Fruit fly (Drosophila melanogaster) whole organism, embryonic: ENCODE data around the gene ZnT77C.

ENCODE experiments used
- Aef1 ChIP-seq: fragments of 200-800 bp; sonication (Bioruptor generic); IDR thresholded peaks from 3 replicates; pipeline ENCODE4 v1.3.6; 2022; ENCODE audit warnings: missing biosample characterization, missing genetic modification characterization
- Atf6 ChIP-seq: fragments of 200-800 bp; sonication (Bioruptor generic); IDR thresholded peaks from 2 replicates; pipeline ENCODE4 v1.3.6; 2022; ENCODE audit warnings: missing biosample characterization, missing genetic modification characterization
- Awh ChIP-seq: fragments of 200-800 bp; sonication (Bioruptor generic); IDR thresholded peaks from 2 replicates; pipeline ENCODE4, ENCODE4 v1.3.6; 2022; ENCODE audit warnings: missing biosample characterization, missing genetic modification characterization
- CG10147 ChIP-seq: fragments of 200-800 bp; sonication (Bioruptor generic); optimal IDR thresholded peaks from 2 replicates; lab custom pipeline; 2019; ENCODE audit warnings: missing biosample characterization, mild to moderate bottlenecking, missing genetic modification characterization, moderate library complexity
- CG10959 ChIP-seq: fragments of 200-800 bp; sonication (Bioruptor generic); IDR thresholded peaks from 2 replicates; pipeline ENCODE4 v1.3.6; 2022; ENCODE audit warnings: missing biosample characterization, missing genetic modification characterization
- CG11398 ChIP-seq: fragments of 200-800 bp; sonication (Bioruptor generic); optimal IDR thresholded peaks from 2 replicates; lab custom pipeline; 2016; ENCODE audit warnings: missing biosample characterization, missing genetic modification characterization
- CG12104 ChIP-seq: fragments of 200-800 bp; sonication (Bioruptor generic); optimal IDR thresholded peaks from 3 replicates; lab custom pipeline; 2016; ENCODE audit warnings: missing biosample characterization, missing genetic modification characterization
- CG1603 ChIP-seq: fragments of 200-800 bp; sonication (Bioruptor generic); optimal IDR thresholded peaks from 2 replicates; lab custom pipeline; 2019; ENCODE audit warnings: missing biosample characterization, mild to moderate bottlenecking, missing genetic modification characterization, moderate library complexity
- CG17359 ChIP-seq: fragments of 200-800 bp; sonication (Bioruptor generic); optimal IDR thresholded peaks from 3 replicates; lab custom pipeline; 2018; ENCODE audit warnings: missing biosample characterization, mild to moderate bottlenecking, missing genetic modification characterization, moderate library complexity
- CG17568 ChIP-seq: fragments of 200-800 bp; sonication (Bioruptor generic); optimal IDR thresholded peaks from 2 replicates; lab custom pipeline; 2018; ENCODE audit warnings: missing biosample characterization, mild to moderate bottlenecking, missing genetic modification characterization, moderate library complexity
- CG2116 ChIP-seq: fragments of 200-800 bp; sonication (Bioruptor generic); optimal IDR thresholded peaks from 3 replicates; lab custom pipeline; 2018; ENCODE audit warnings: missing biosample characterization, mild to moderate bottlenecking, missing genetic modification characterization
- CG31441 ChIP-seq: fragments of 200-800 bp; sonication (Bioruptor generic); IDR thresholded peaks from 2 replicates; pipeline ENCODE4 v1.3.6; 2022; ENCODE audit warnings: missing biosample characterization, missing genetic modification characterization
- CG3163 ChIP-seq: fragments of 200-800 bp; sonication (Bioruptor generic); optimal IDR thresholded peaks from 3 replicates; lab custom pipeline; 2016; ENCODE audit warnings: missing biosample characterization, missing genetic modification characterization
- CG32532 ChIP-seq: fragments of 200-800 bp; sonication (Bioruptor generic); IDR thresholded peaks from 2 replicates; pipeline ENCODE4 v1.3.6; 2022; ENCODE audit warnings: missing biosample characterization, missing genetic modification characterization
- CG34376 ChIP-seq: fragments of 200-800 bp; sonication (Bioruptor generic); optimal IDR thresholded peaks from 2 replicates; lab custom pipeline; 2018; ENCODE audit warnings: missing biosample characterization, mild to moderate bottlenecking, missing genetic modification characterization
- CG6683 ChIP-seq: fragments of 200-800 bp; sonication (Bioruptor generic); optimal IDR thresholded peaks from 2 replicates; lab custom pipeline; 2017; ENCODE audit warnings: missing biosample characterization, mild to moderate bottlenecking, missing genetic modification characterization, missing genetic modification reagents
- CG7372 ChIP-seq: fragments of 200-800 bp; sonication (Bioruptor generic); IDR thresholded peaks from 2 replicates; pipeline ENCODE4 v1.3.6; 2022; ENCODE audit warnings: missing biosample characterization, missing genetic modification characterization
- CG7556 ChIP-seq: fragments of 200-800 bp; sonication (Bioruptor generic); optimal IDR thresholded peaks from 2 replicates; lab custom pipeline; 2017; ENCODE audit warnings: missing biosample characterization, mild to moderate bottlenecking, missing genetic modification characterization
- CG7963 ChIP-seq: fragments of 200-800 bp; sonication (Bioruptor generic); IDR thresholded peaks from 3 replicates; pipeline ENCODE4 v1.3.6; 2022; ENCODE audit warnings: missing biosample characterization, missing genetic modification characterization; ENCODE audit not compliant: partially characterized antibody
- CG8924 ChIP-seq: fragments of 200-800 bp; optimal IDR thresholded peaks from 3 replicates; lab custom pipeline; 2019; ENCODE audit warnings: missing biosample characterization, mild to moderate bottlenecking, missing genetic modification characterization, moderate library complexity
- D ChIP-seq, 2 experiments: fragments of 200-800 bp in 1 of 2; fragments of >200 bp in 1 of 2; sonication (Bioruptor generic) in 1 of 2; optimal IDR thresholded peaks; 2 replicates in 1 of 2; 3 replicates in 1 of 2; lab custom pipeline; 2017; ENCODE audit warnings: mild to moderate bottlenecking in 1 of 2, missing biosample characterization in 1 of 2, missing genetic modification characterization in 1 of 2, missing genetic modification reagents in 1 of 2
- E2f1 ChIP-seq: fragments of 200-800 bp; sonication (Bioruptor generic); IDR thresholded peaks from 2 replicates; pipeline ENCODE4 v1.3.6; 2022; ENCODE audit warnings: missing biosample characterization, missing genetic modification characterization
- HLH4C ChIP-seq: fragments of 200-800 bp; sonication (Bioruptor generic); IDR thresholded peaks from 3 replicates; pipeline ENCODE4 v1.3.6; 2022; ENCODE audit warnings: missing biosample characterization, missing genetic modification characterization; ENCODE audit not compliant: partially characterized antibody
- MTF-1 ChIP-seq: fragments of 200-800 bp; sonication (Bioruptor generic); optimal IDR thresholded peaks from 2 replicates; lab custom pipeline; 2018; ENCODE audit warnings: missing biosample characterization, mild to moderate bottlenecking, missing genetic modification characterization, borderline replicate concordance
- Med ChIP-seq: fragments of 200-800 bp; sonication (Bioruptor generic); peaks from one replicate; lab custom pipeline; 2016; ENCODE audit warnings: missing biosample characterization, missing genetic modification characterization, mild to moderate bottlenecking, inconsistent platforms, moderate library complexity
- Nf-YC ChIP-seq: fragments of 200-800 bp; optimal IDR thresholded peaks from 3 replicates; lab custom pipeline; 2019; ENCODE audit warnings: missing biosample characterization, mild to moderate bottlenecking, missing genetic modification characterization, moderate library complexity
- Oli ChIP-seq: fragments of 200-800 bp; sonication (Bioruptor generic); optimal IDR thresholded peaks from 2 replicates; lab custom pipeline; 2018; ENCODE audit warnings: missing biosample characterization, mild to moderate bottlenecking, missing genetic modification characterization, moderate library complexity
- PHDP ChIP-seq: fragments of 200-800 bp; sonication (Bioruptor generic); optimal IDR thresholded peaks from 3 replicates; lab custom pipeline; 2018; ENCODE audit warnings: missing biosample characterization, mild to moderate bottlenecking, missing genetic modification characterization, moderate library complexity
- Scr ChIP-seq: fragments of 200-800 bp; sonication (Bioruptor generic); IDR thresholded peaks from 2 replicates; pipeline ENCODE4 v1.3.6; 2022; ENCODE audit warnings: missing biosample characterization, missing genetic modification characterization; ENCODE audit not compliant: partially characterized antibody
- Side ChIP-seq: fragments of 200-800 bp; sonication (Bioruptor generic); optimal IDR thresholded peaks from 2 replicates; lab custom pipeline; 2016; ENCODE audit warnings: missing biosample characterization, missing genetic modification characterization
- gsb-n ChIP-seq: fragments of 200-800 bp; sonication (Bioruptor generic); optimal IDR thresholded peaks from 3 replicates; lab custom pipeline; 2018; ENCODE audit warnings: missing biosample characterization, mild to moderate bottlenecking, missing genetic modification characterization
- h ChIP-seq: fragments of >200 bp; optimal IDR thresholded peaks from 2 replicates; lab custom pipeline; 2017
- her ChIP-seq: fragments of 200-800 bp; sonication (Bioruptor generic); optimal IDR thresholded peaks from 2 replicates; lab custom pipeline; 2016; ENCODE audit warnings: missing biosample characterization, missing genetic modification characterization
- kay ChIP-seq: fragments of 200-800 bp; sonication (Bioruptor generic); optimal IDR thresholded peaks from 2 replicates; lab custom pipeline; 2016; ENCODE audit warnings: missing biosample characterization, missing genetic modification characterization
- lab ChIP-seq: fragments of 200-800 bp; sonication (Bioruptor generic); optimal IDR thresholded peaks from 3 replicates; lab custom pipeline; 2017; ENCODE audit warnings: missing biosample characterization, missing genetic modification characterization, mild to moderate bottlenecking, moderate library complexity, missing genetic modification reagents
- lmd ChIP-seq: fragments of 200-800 bp; sonication (Bioruptor generic); IDR thresholded peaks from 2 replicates; pipeline ENCODE4 v1.3.6; 2022; ENCODE audit warnings: missing biosample characterization, missing genetic modification characterization
- oc ChIP-seq: fragments of 200-800 bp; sonication (Bioruptor generic); optimal IDR thresholded peaks from 2 replicates; lab custom pipeline; 2018; ENCODE audit warnings: missing biosample characterization, mild to moderate bottlenecking, missing genetic modification characterization, moderate library complexity
- pfk ChIP-seq: fragments of 200-800 bp; sonication (Bioruptor generic); optimal IDR thresholded peaks from 2 replicates; lab custom pipeline; 2018; ENCODE audit warnings: missing biosample characterization, mild to moderate bottlenecking, missing genetic modification characterization, moderate library complexity
- pho ChIP-seq: fragments of 200-800 bp; sonication (Bioruptor generic); optimal IDR thresholded peaks from 2 replicates; lab custom pipeline; 2016; ENCODE audit warnings: missing biosample characterization, missing genetic modification characterization
- phol ChIP-seq: fragments of 200-800 bp; sonication (Bioruptor generic); optimal IDR thresholded peaks from 3 replicates; lab custom pipeline; 2018; ENCODE audit warnings: missing biosample characterization, mild to moderate bottlenecking, missing genetic modification characterization, moderate library complexity
- prd ChIP-seq, 3 experiments: fragments of >200 bp in 2 of 3; fragments of 200-800 bp in 1 of 3; sonication (Bioruptor generic) in 1 of 3; optimal IDR thresholded peaks in 2 of 3; IDR thresholded peaks in 1 of 3; 2 replicates in 2 of 3; 3 replicates in 1 of 3; pipeline versions ENCODE4 v1.3.6 to Lab custom; 2017 to 2022; ENCODE audit warnings: missing biosample characterization in 1 of 3, missing genetic modification characterization in 1 of 3
- rib ChIP-seq: fragments of 200-800 bp; sonication (Bioruptor generic); IDR thresholded peaks from 2 replicates; pipeline ENCODE4 v1.3.6; 2022; ENCODE audit warnings: missing biosample characterization, missing genetic modification characterization
- row ChIP-seq: fragments of 200-800 bp; sonication (Bioruptor generic); IDR thresholded peaks from 3 replicates; pipeline ENCODE4 v1.3.6; 2022; ENCODE audit warnings: missing biosample characterization, missing genetic modification characterization
- seq ChIP-seq: fragments of 200-800 bp; sonication (Bioruptor generic); IDR thresholded peaks from 2 replicates; pipeline ENCODE4 v1.3.6; 2022; ENCODE audit warnings: missing biosample characterization, missing genetic modification characterization
- tup ChIP-seq: fragments of 200-800 bp; sonication (Bioruptor generic); optimal IDR thresholded peaks from 2 replicates; lab custom pipeline; 2016; ENCODE audit warnings: missing biosample characterization, mild to moderate bottlenecking, missing genetic modification characterization, moderate library complexity

The ZnT77C gene

dm6 chr3L:20471499-20472313 lies 23.0 kb downstream of the ZnT77C start (continued):
- TF ChIP-seq pfk (GFP tag; lab: Kevin White, UChicago) = peak; percentile 19
- TF ChIP-seq D (optimal IDR thresholded peaks at IDR 0.05; lab: Kevin White, UChicago) = no peak
- peak; percentile 34 for TF ChIP-seq D (GFP tag; optimal IDR thresholded peaks at IDR 0.05; lab: Kevin White, UChicago)
- peak; percentile 43 for TF ChIP-seq CG3163 (GFP tag; lab: Kevin White, UChicago)
- TF ChIP-seq tup = peak; percentile 49
- TF ChIP-seq CG7963 (GFP tag; lab: Robert Waterston, UW) = no peak
- no peak for TF ChIP-seq h
- peak; percentile 31 for TF ChIP-seq phol (tag; lab: Kevin White, UChicago)
- TF ChIP-seq Scr (GFP tag; lab: Robert Waterston, UW) = no peak
- peak; percentile 61 for TF ChIP-seq Side (GFP tag; lab: Kevin White, UChicago)
- peak; percentile 80 for TF ChIP-seq CG11398 (GFP tag; lab: Kevin White, UChicago)
- TF ChIP-seq, all 482 proteins: peak for 246

dm6 chr3L:20470991-20471498 lies 23.7 kb downstream of the ZnT77C start:
- TF ChIP-seq lab (GFP tag; lab: Kevin White, UChicago) (peak; percentile 76), row (peak; percentile 59; the same call in 2 of the 3 replicates), CG8924 (tag; lab: Kevin White, UChicago) (peak; percentile 60), CG32532 (GFP tag; lab: Robert Waterston, UW) (peak; percentile 27; the same call in 1 of the 2 replicates), Awh (GFP tag; lab: Robert Waterston, UW) (0 out of 2 replicates have a peak, but pooled peaks have one; percentile 55), CG34376 (GFP tag; lab: Kevin White, UChicago) (peak; percentile 67), Med (GFP tag; lab: Kevin White, UChicago) (peak; percentile 76), Scr (GFP tag; lab: Robert Waterston, UW) (0 out of 2 replicates have a peak, but pooled peaks have one; percentile 9), CG2116 (GFP tag; lab: Kevin White, UChicago) (peak; percentile 16), kay (GFP tag; lab: Kevin White, UChicago) (no peak), rib (GFP tag; lab: Robert Waterston, UW) (peak; percentile 23; the same call in 1 of the 2 replicates), lmd (peak; percentile 45), E2f1 (GFP tag; lab: Robert Waterston, UW) (peak; percentile 53; the same call in 1 of the 2 replicates), Atf6 (peak; percentile 69), oc (tag; lab: Kevin White, UChicago) (peak; percentile 14), CG31441 (GFP tag; lab: Robert Waterston, UW) (peak; percentile 63; the same call in 1 of the 2 replicates), HLH4C (GFP tag; lab: Robert Waterston, UW) (no peak), Aef1 (peak; percentile 49; the same call in 2 of the 3 replicates), CG6683 (no peak), Nf-YC (tag; lab: Kevin White, UChicago) (peak; percentile 33), pho (GFP tag; lab: Kevin White, UChicago) (no peak), her (peak; percentile 15), CG7372 (GFP tag; lab: Robert Waterston, UW) (peak; percentile 7; the same call in 1 of the 2 replicates), CG7556 (GFP tag; lab: Kevin White, UChicago) (peak; percentile 40), Oli (tag; lab: Kevin White, UChicago) (peak; percentile 68), seq (GFP tag; lab: Robert Waterston, UW) (peak; percentile 69), gsb-n (tag; lab: Kevin White, UChicago) (peak; percentile 42), prd (optimal IDR thresholded peaks at IDR 0.05; lab: Kevin White, UChicago) (no peak), prd (GFP tag; IDR thresholded peaks at IDR 0.05; lab: Robert Waterston, UW) (peak; percentile 61; the same call in 2 of the 3 replicates), MTF-1 (GFP tag; lab: Kevin White, UChicago) (peak; percentile 25), CG1603 (tag; lab: Kevin White, UChicago) (peak; percentile 67), CG17359 (tag; lab: Kevin White, UChicago) (peak; percentile 59), PHDP (peak; percentile 51), CG17568 (GFP tag; lab: Kevin White, UChicago) (peak; percentile 34), CG10959 (GFP tag; lab: Robert Waterston, UW) (no peak), CG10147 (GFP tag; lab: Kevin White, UChicago) (peak; percentile 23), CG12104 (GFP tag; lab: Kevin White, UChicago) (peak; percentile 49)
